Fruit fly (Drosophila melanogaster) whole organism, embryonic: Measurements from ENCODE around the gene Fur2.

Experiments
- Atf3 ChIP-seq: fragments of 200-800 bp; sonication (Bioruptor generic); optimal IDR thresholded peaks from 3 replicates; lab custom pipeline; 2016; ENCODE audit warnings: missing biosample characterization, missing genetic modification characterization
- CG10431 ChIP-seq: fragments of 200-800 bp; sonication (Bioruptor generic); optimal IDR thresholded peaks from 3 replicates; lab custom pipeline; 2018; ENCODE audit warnings: missing biosample characterization, mild to moderate bottlenecking, missing genetic modification characterization
- CG10565 ChIP-seq: fragments of 200-800 bp; sonication (Bioruptor generic); optimal IDR thresholded peaks from 3 replicates; lab custom pipeline; 2016; ENCODE audit warnings: missing biosample characterization, mild to moderate bottlenecking, missing genetic modification characterization
- CG10959 ChIP-seq: fragments of 200-800 bp; sonication (Bioruptor generic); IDR thresholded peaks from 2 replicates; pipeline ENCODE4 v1.3.6; 2022; ENCODE audit warnings: missing biosample characterization, missing genetic modification characterization
- CG12236 ChIP-seq: fragments of 200-800 bp; sonication (Bioruptor generic); optimal IDR thresholded peaks from 2 replicates; lab custom pipeline; 2016; ENCODE audit warnings: missing biosample characterization, missing genetic modification characterization
- CG12659 ChIP-seq: fragments of 200-800 bp; sonication (Bioruptor generic); optimal IDR thresholded peaks from 3 replicates; lab custom pipeline; 2017; ENCODE audit warnings: mild to moderate bottlenecking, missing biosample characterization, missing genetic modification reagents, missing genetic modification characterization
- CG12744 ChIP-seq: fragments of 200-800 bp; sonication (Bioruptor generic); optimal IDR thresholded peaks from 2 replicates; lab custom pipeline; 2016; ENCODE audit warnings: missing biosample characterization, missing genetic modification characterization
- CG13123 ChIP-seq: fragments of 200-800 bp; sonication (Bioruptor generic); optimal IDR thresholded peaks from 2 replicates; lab custom pipeline; 2016; ENCODE audit warnings: missing biosample characterization, missing genetic modification characterization
- CG14860 ChIP-seq: fragments of 200-800 bp; sonication (Bioruptor generic); IDR thresholded peaks from 3 replicates; pipeline ENCODE4 v1.3.6; 2022; ENCODE audit warnings: missing biosample characterization, missing genetic modification characterization; ENCODE audit not compliant: partially characterized antibody
- CG1529 ChIP-seq: fragments of 200-800 bp; sonication (Bioruptor generic); optimal IDR thresholded peaks from 3 replicates; lab custom pipeline; 2018; ENCODE audit warnings: missing biosample characterization, missing genetic modification characterization
- CG15601 ChIP-seq: fragments of 200-800 bp; sonication (Bioruptor generic); optimal IDR thresholded peaks from 3 replicates; lab custom pipeline; 2019; ENCODE audit warnings: missing biosample characterization, mild to moderate bottlenecking, missing genetic modification characterization, moderate library complexity
- CG15696 ChIP-seq: fragments of 200-800 bp; sonication (Bioruptor generic); optimal IDR thresholded peaks from 2 replicates; lab custom pipeline; 2019; ENCODE audit warnings: missing biosample characterization, mild to moderate bottlenecking, missing genetic modification characterization, moderate library complexity
- CG1602 ChIP-seq: fragments of 200-800 bp; sonication (Bioruptor generic); optimal IDR thresholded peaks from 3 replicates; lab custom pipeline; 2016; ENCODE audit warnings: missing biosample characterization, missing genetic modification characterization
- CG1603 ChIP-seq: fragments of 200-800 bp; sonication (Bioruptor generic); optimal IDR thresholded peaks from 2 replicates; lab custom pipeline; 2019; ENCODE audit warnings: missing biosample characterization, mild to moderate bottlenecking, missing genetic modification characterization, moderate library complexity
- CG16815 ChIP-seq: fragments of 200-800 bp; sonication (Bioruptor generic); optimal IDR thresholded peaks from 3 replicates; lab custom pipeline; 2017; ENCODE audit warnings: missing biosample characterization, mild to moderate bottlenecking, missing genetic modification characterization
- CG17385 ChIP-seq: fragments of 200-800 bp; sonication (Bioruptor generic); optimal IDR thresholded peaks from 3 replicates; lab custom pipeline; 2018; ENCODE audit warnings: missing biosample characterization, mild to moderate bottlenecking, missing genetic modification characterization
- CG18599 ChIP-seq: fragments of 200-800 bp; sonication (Bioruptor generic); optimal IDR thresholded peaks from 3 replicates; lab custom pipeline; 2017; ENCODE audit warnings: missing biosample characterization, missing genetic modification characterization, mild to moderate bottlenecking, moderate library complexity, missing genetic modification reagents
- CG31388 ChIP-seq: fragments of 200-800 bp; sonication (Bioruptor generic); optimal IDR thresholded peaks from 2 replicates; lab custom pipeline; 2016; ENCODE audit warnings: missing biosample characterization, missing genetic modification characterization
- CG33213 ChIP-seq: fragments of 200-800 bp; sonication (Bioruptor generic); optimal IDR thresholded peaks from 3 replicates; lab custom pipeline; 2016; ENCODE audit warnings: missing biosample characterization, missing genetic modification characterization
- CG5245 ChIP-seq: fragments of 200-800 bp; sonication (Bioruptor generic); optimal IDR thresholded peaks from 3 replicates; lab custom pipeline; 2016; ENCODE audit warnings: missing biosample characterization, missing genetic modification characterization
- CG7372 ChIP-seq: fragments of 200-800 bp; sonication (Bioruptor generic); IDR thresholded peaks from 2 replicates; pipeline ENCODE4 v1.3.6; 2022; ENCODE audit warnings: missing biosample characterization, missing genetic modification characterization
- CG7745 ChIP-seq: fragments of 200-800 bp; sonication (Bioruptor generic); optimal IDR thresholded peaks from 2 replicates; lab custom pipeline; 2018; ENCODE audit warnings: missing biosample characterization, mild to moderate bottlenecking, missing genetic modification characterization, moderate library complexity
- CG9609 ChIP-seq: fragments of 200-800 bp; sonication (Bioruptor generic); optimal IDR thresholded peaks from 3 replicates; lab custom pipeline; 2016; ENCODE audit warnings: missing biosample characterization, missing genetic modification characterization
- CG9876 ChIP-seq: fragments of 200-800 bp; sonication (Bioruptor generic); optimal IDR thresholded peaks from 2 replicates; lab custom pipeline; 2016; ENCODE audit warnings: missing biosample characterization, missing genetic modification characterization
- Dbx ChIP-seq: fragments of 200-800 bp; sonication (Bioruptor generic); IDR thresholded peaks from 3 replicates; pipeline ENCODE4 v1.3.6; 2022; ENCODE audit warnings: missing biosample characterization, missing genetic modification characterization
- Dip3 ChIP-seq: fragments of 200-800 bp; sonication (Bioruptor generic); optimal IDR thresholded peaks from 3 replicates; lab custom pipeline; 2016; ENCODE audit warnings: missing biosample characterization, missing genetic modification characterization
- Doc3 ChIP-seq: fragments of 200-800 bp; sonication (Bioruptor generic); IDR thresholded peaks from 3 replicates; pipeline ENCODE4 v1.3.6; 2022; ENCODE audit warnings: missing biosample characterization, missing genetic modification characterization; ENCODE audit not compliant: partially characterized antibody
- Hmx ChIP-seq: fragments of 200-800 bp; sonication (Bioruptor generic); optimal IDR thresholded peaks from 2 replicates; lab custom pipeline; 2016; ENCODE audit warnings: missing biosample characterization, missing genetic modification characterization
- Jarid2 ChIP-seq: fragments of 200-800 bp; sonication (Bioruptor generic); optimal IDR thresholded peaks from 3 replicates; lab custom pipeline; 2017; ENCODE audit warnings: mild to moderate bottlenecking, missing biosample characterization, missing genetic modification reagents, missing genetic modification characterization
- Lim3 ChIP-seq: fragments of 200-800 bp; sonication (Bioruptor generic); IDR thresholded peaks from 2 replicates; pipeline ENCODE4 v1.3.6; 2022; ENCODE audit warnings: missing biosample characterization, missing genetic modification characterization
- NK7.1 ChIP-seq: fragments of 200-800 bp; sonication (Bioruptor generic); optimal IDR thresholded peaks from 3 replicates; lab custom pipeline; 2016; ENCODE audit warnings: missing biosample characterization, missing genetic modification characterization
- Oli ChIP-seq: fragments of 200-800 bp; sonication (Bioruptor generic); optimal IDR thresholded peaks from 2 replicates; lab custom pipeline; 2018; ENCODE audit warnings: missing biosample characterization, mild to moderate bottlenecking, missing genetic modification characterization, moderate library complexity
- Spps ChIP-seq: fragments of 200-800 bp; sonication (Bioruptor generic); optimal IDR thresholded peaks from 2 replicates; lab custom pipeline; 2018; ENCODE audit warnings: missing biosample characterization, mild to moderate bottlenecking, missing genetic modification characterization
- Xbp1 ChIP-seq: fragments of 200-800 bp; sonication (Bioruptor generic); optimal IDR thresholded peaks from 3 replicates; lab custom pipeline; 2016; ENCODE audit warnings: missing biosample characterization, mild to moderate bottlenecking, missing genetic modification characterization
- ac ChIP-seq: fragments of 200-800 bp; sonication (Bioruptor generic); optimal IDR thresholded peaks from 3 replicates; lab custom pipeline; 2017; ENCODE audit warnings: missing biosample characterization, mild to moderate bottlenecking, missing genetic modification characterization
- ato ChIP-seq: fragments of 200-800 bp; sonication (Bioruptor generic); IDR thresholded peaks from 2 replicates; pipeline ENCODE4 v1.3.6; 2022; ENCODE audit warnings: missing biosample characterization, missing genetic modification characterization; ENCODE audit not compliant: partially characterized antibody
- cad ChIP-seq: fragments of >200 bp; optimal IDR thresholded peaks from 2 replicates; lab custom pipeline; 2017; ENCODE audit warnings: missing biosample characterization, missing genetic modification characterization
- chif ChIP-seq, 2 experiments: fragments of 200-800 bp; sonication (Bioruptor generic); optimal IDR thresholded peaks; 3 replicates each; lab custom pipeline; 2016; ENCODE audit warnings: missing biosample characterization in 2 of 2, missing genetic modification characterization in 2 of 2
- cwo ChIP-seq: fragments of 200-800 bp; sonication (Bioruptor generic); optimal IDR thresholded peaks from 3 replicates; lab custom pipeline; 2017; ENCODE audit warnings: missing biosample characterization, missing genetic modification characterization, mild to moderate bottlenecking, moderate library complexity, missing genetic modification reagents
- ems ChIP-seq: fragments of 200-800 bp; sonication (Bioruptor generic); optimal IDR thresholded peaks from 3 replicates; lab custom pipeline; 2016; ENCODE audit warnings: missing biosample characterization, missing genetic modification characterization
- ewg ChIP-seq: fragments of 200-800 bp; sonication (Bioruptor generic); optimal IDR thresholded peaks from 3 replicates; lab custom pipeline; 2017; ENCODE audit warnings: mild to moderate bottlenecking, missing biosample characterization, missing genetic modification reagents, missing genetic modification characterization
- gt ChIP-seq: fragments of 200-800 bp; sonication (Bioruptor generic); IDR thresholded peaks from 2 replicates; pipeline ENCODE4 v1.3.6; 2022; ENCODE audit warnings: missing biosample characterization, missing genetic modification characterization
- kah ChIP-seq: fragments of 200-800 bp; sonication (Bioruptor generic); optimal IDR thresholded peaks from 2 replicates; lab custom pipeline; 2018; ENCODE audit warnings: missing biosample characterization, mild to moderate bottlenecking, missing genetic modification characterization
- lmd ChIP-seq: fragments of 200-800 bp; sonication (Bioruptor generic); IDR thresholded peaks from 2 replicates; pipeline ENCODE4 v1.3.6; 2022; ENCODE audit warnings: missing biosample characterization, missing genetic modification characterization
- mam ChIP-seq: fragments of 200-800 bp; sonication (Bioruptor generic); optimal IDR thresholded peaks from 3 replicates; lab custom pipeline; 2016; ENCODE audit warnings: missing biosample characterization, missing genetic modification characterization
- odd ChIP-seq: fragments of 200-800 bp; sonication (Bioruptor generic); optimal IDR thresholded peaks from 2 replicates; lab custom pipeline; 2017; ENCODE audit warnings: missing biosample characterization, mild to moderate bottlenecking, missing genetic modification characterization
- repo ChIP-seq: fragments of 200-800 bp; sonication (Bioruptor generic); optimal IDR thresholded peaks from 2 replicates; lab custom pipeline; 2016; ENCODE audit warnings: missing biosample characterization, missing genetic modification characterization
- rib ChIP-seq: fragments of 200-800 bp; sonication (Bioruptor generic); IDR thresholded peaks from 2 replicates; pipeline ENCODE4 v1.3.6; 2022; ENCODE audit warnings: missing biosample characterization, missing genetic modification characterization
- sima ChIP-seq: fragments of 200-800 bp; sonication (Bioruptor generic); optimal IDR thresholded peaks from 2 replicates; lab custom pipeline; 2016; ENCODE audit warnings: missing biosample characterization, missing genetic modification characterization
- unc-4 ChIP-seq: fragments of 200-800 bp; sonication (Bioruptor generic); IDR thresholded peaks from 2 replicates; pipeline ENCODE4 v1.3.6; 2022; ENCODE audit warnings: missing biosample characterization, missing genetic modification characterization; ENCODE audit not compliant: partially characterized antibody
- vfl ChIP-seq: fragments of 200-800 bp; sonication (Bioruptor generic); optimal IDR thresholded peaks from 2 replicates; lab custom pipeline; 2016; ENCODE audit warnings: missing biosample characterization, missing genetic modification characterization

Fur2 gene

dm6 chrX:16391397-16391796, 18.5 kb downstream of the Fur2 start, which contains the start of the genes TH1 and mei-41:
Gene TH1 (minus strand): TSS chrX:16391438.
Gene mei-41 (plus strand): TSS chrX:16391698.
- peak; percentile 78 for TF ChIP-seq CG31388
- TF ChIP-seq CG10431 (GFP tag; lab: Kevin White, UChicago), result peak; percentile 51
- peak; percentile 75 for TF ChIP-seq Spps (tag; lab: Kevin White, UChicago)
- no peak for TF ChIP-seq CG10565 (GFP tag; lab: Kevin White, UChicago)
- peak; percentile 88 for TF ChIP-seq Oli
- TF ChIP-seq CG15601 (tag; lab: Kevin White, UChicago), result peak; percentile 85
- no peak for TF ChIP-seq repo
- no peak for TF ChIP-seq CG7745 (tag; lab: Kevin White, UChicago)
- no peak for TF ChIP-seq CG33213 (GFP tag; lab: Kevin White, UChicago)
- TF ChIP-seq Lim3, result peak; percentile 82
- peak; percentile 90 for TF ChIP-seq gt (GFP tag; lab: Robert Waterston, UW)
- TF ChIP-seq ewg (GFP tag; lab: Kevin White, UChicago), result peak; percentile 82
- TF ChIP-seq CG17385, result peak; percentile 96
- TF ChIP-seq rib, result peak; percentile 89
- peak; percentile 5 for TF ChIP-seq NK7.1 (GFP tag; lab: Kevin White, UChicago)
- TF ChIP-seq cwo (GFP tag; lab: Kevin White, UChicago), result peak; percentile 64
- peak; percentile 66 for TF ChIP-seq mam
- TF ChIP-seq chif (GFP tag; optimal IDR thresholded peaks at IDR 0.05; lab: Kevin White, UChicago), result peak in 1 of 2 experiments; percentile 52
- TF ChIP-seq Atf3 (GFP tag; lab: Kevin White, UChicago), result no peak
- TF ChIP-seq CG12659 (GFP tag; lab: Kevin White, UChicago), result peak; percentile 94
- 0 out of 3 replicates have a peak, but pooled peaks have one; percentile 21 for TF ChIP-seq CG14860 (GFP tag; lab: Robert Waterston, UW)
- TF ChIP-seq CG13123 (GFP tag; lab: Kevin White, UChicago), result no peak
- no peak for TF ChIP-seq Doc3
- peak; percentile 54; the same call in 1 of the 2 replicates for TF ChIP-seq unc-4 (GFP tag; lab: Robert Waterston, UW)
- peak; percentile 43 for TF ChIP-seq CG9609 (GFP tag; lab: Kevin White, UChicago)
- TF ChIP-seq cad (GFP tag; lab: Kevin White, UChicago), result no peak
- peak; percentile 24 for TF ChIP-seq ac (GFP tag; lab: Kevin White, UChicago)
- no peak for TF ChIP-seq sima (GFP tag; lab: Kevin White, UChicago)
- TF ChIP-seq lmd (GFP tag; lab: Robert Waterston, UW), result peak; percentile 96
- TF ChIP-seq Hmx, result no peak
- no peak for TF ChIP-seq odd
- peak; percentile 77 for TF ChIP-seq vfl
- peak; percentile 59 for TF ChIP-seq ems (GFP tag; lab: Kevin White, UChicago)
- TF ChIP-seq CG12744 (GFP tag; lab: Kevin White, UChicago), result no peak
- TF ChIP-seq CG1529 (GFP tag; lab: Kevin White, UChicago), result no peak
- peak; percentile 93 for TF ChIP-seq CG10959 (GFP tag; lab: Robert Waterston, UW)
- no peak for TF ChIP-seq ato
- TF ChIP-seq CG1603 (tag; lab: Kevin White, UChicago), result no peak
- peak; percentile 27 for TF ChIP-seq CG12236 (GFP tag; lab: Kevin White, UChicago)
- TF ChIP-seq CG1602 (GFP tag; lab: Kevin White, UChicago), result peak; percentile 91
- TF ChIP-seq Dbx, result peak; percentile 95
- peak; percentile 83 for TF ChIP-seq CG18599 (GFP tag; lab: Kevin White, UChicago)
- peak; percentile 97 for TF ChIP-seq CG7372
- TF ChIP-seq kah (GFP tag; lab: Kevin White, UChicago), result peak; percentile 58
- TF ChIP-seq Xbp1 (GFP tag; lab: Kevin White, UChicago), result peak; percentile 89
- no peak for TF ChIP-seq Jarid2
- peak; percentile 93 for TF ChIP-seq CG15696 (tag; lab: Kevin White, UChicago)
- peak; percentile 89 for TF ChIP-seq CG16815 (GFP tag; lab: Kevin White, UChicago)
- peak; percentile 66 for TF ChIP-seq Dip3
- TF ChIP-seq CG5245, result peak; percentile 64
- no peak for TF ChIP-seq CG9876
